Worm (Caenorhabditis elegans): Measurements from ENCODE around the gene rsp-8.

Gene rsp-8

ce11 chrIII:11847014-11847413 lies 20.8 kb downstream of the rsp-8 start:
- TF ChIP-seq ama-1 (optimal IDR thresholded peaks at IDR 0.05) (no peak), ama-1 (GFP tag; optimal IDR thresholded peaks at IDR 0.05) (no peak), madf-8 (GFP tag; conservative IDR thresholded peaks at IDR 0.05) (no peak), hmg-1.2 (GFP tag; IDR thresholded peaks at IDR 0.05) (peak; percentile 14; the same call in 1 of the 2 replicates), ceh-58 (GFP tag; IDR thresholded peaks at IDR 0.05) (no peak), snpc-1.1 (tag; optimal IDR thresholded peaks at IDR 0.05; ENCODE audit: insufficient read depth) (no peak), snpc-4 (GFP tag; optimal IDR thresholded peaks at IDR 0.05) (no peak), snpc-4 (tag; optimal IDR thresholded peaks at IDR 0.05) (no peak), egl-18 (GFP tag; IDR thresholded peaks at IDR 0.05) (no peak)

- TF ChIP-seq nhr-120 (GFP tag; IDR thresholded peaks at IDR 0.05), result no peak
- peak; percentile 83 for TF ChIP-seq lsl-1 (GFP tag; optimal IDR thresholded peaks at IDR 0.05)
- TF ChIP-seq tbp1 (GFP tag; optimal IDR thresholded peaks at IDR 0.05), result peak; percentile 7
- peak; percentile 23 for TF ChIP-seq attf-5 (GFP tag; optimal IDR thresholded peaks at IDR 0.05)
These were observed 21.5 kb downstream of the rsp-8 start, which contains the start of gene mif-1 for ce11 chrIII:11847658-11848202. TSS of gene mif-1 (plus strand) at chrIII:11848152.

DNA sequence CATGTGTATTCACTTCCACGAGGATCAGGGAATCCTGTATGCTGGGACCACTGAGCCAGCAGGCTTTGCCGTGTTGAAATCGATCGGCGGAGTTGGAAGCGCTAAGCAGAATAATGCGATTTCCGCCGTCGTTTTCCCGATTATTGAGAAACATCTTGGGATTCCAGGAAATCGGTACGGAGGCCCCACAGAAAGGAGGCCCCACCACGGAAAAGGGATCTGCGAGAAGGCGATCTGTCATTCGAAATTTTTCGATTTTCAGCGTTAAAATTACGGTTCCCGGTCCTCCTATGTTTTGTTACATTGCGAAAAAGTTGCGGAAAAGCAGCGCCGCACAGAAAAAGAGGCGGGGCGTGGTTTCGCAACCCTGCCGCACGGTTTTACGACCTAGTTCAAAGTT lies 22.1 kb downstream of the rsp-8 start:
- 0 out of 2 replicates have a peak, but pooled peaks have one; percentile 18 for TF ChIP-seq lin-26 (GFP tag; IDR thresholded peaks at IDR 0.05)
- TF ChIP-seq cebp-1 (GFP tag; IDR thresholded peaks at IDR 0.05), result no peak
- peak; percentile 31 for TF ChIP-seq cebp-1 (tag; optimal IDR thresholded peaks at IDR 0.05)
- peak; percentile 12; the same call in 1 of the 2 replicates for TF ChIP-seq hmg-1.2 (GFP tag; IDR thresholded peaks at IDR 0.05)
- TF ChIP-seq ets-4 (GFP tag; optimal IDR thresholded peaks at IDR 0.05), result no peak
- TF ChIP-seq madf-6 (GFP tag; IDR thresholded peaks at IDR 0.05), result peak; percentile 10; the same call in 1 of the 2 replicates
- TF ChIP-seq fkh-3 (tag; optimal IDR thresholded peaks at IDR 0.05), result no peak
- no peak for TF ChIP-seq hsf-1 (GFP tag; IDR thresholded peaks at IDR 0.05)
- TF ChIP-seq D2030.7 (GFP tag; IDR thresholded peaks at IDR 0.05), result no peak
- no peak for TF ChIP-seq tlf-1 (GFP tag; optimal IDR thresholded peaks at IDR 0.05)
- no peak for TF ChIP-seq B0336.3 (GFP tag; IDR thresholded peaks at IDR 0.05)
- peak; percentile 77 for TF ChIP-seq ceh-100 (GFP tag; IDR thresholded peaks at IDR 0.05)
- peak; percentile 31; the same call in 1 of the 2 replicates for TF ChIP-seq egrh-3 (GFP tag; IDR thresholded peaks at IDR 0.05)
- no peak for TF ChIP-seq nhr-80 (tag; optimal IDR thresholded peaks at IDR 0.05)
- TF ChIP-seq him-1 (tag; optimal IDR thresholded peaks at IDR 0.05), result no peak
- no peak; the same call in 1 of the 2 replicates for TF ChIP-seq pbrm-1 (GFP tag; IDR thresholded peaks at IDR 0.05)
- 0 out of 2 replicates have a peak, but pooled peaks have one; percentile 35 for TF ChIP-seq nfyb-1 (GFP tag; IDR thresholded peaks at IDR 0.05)

DNA sequence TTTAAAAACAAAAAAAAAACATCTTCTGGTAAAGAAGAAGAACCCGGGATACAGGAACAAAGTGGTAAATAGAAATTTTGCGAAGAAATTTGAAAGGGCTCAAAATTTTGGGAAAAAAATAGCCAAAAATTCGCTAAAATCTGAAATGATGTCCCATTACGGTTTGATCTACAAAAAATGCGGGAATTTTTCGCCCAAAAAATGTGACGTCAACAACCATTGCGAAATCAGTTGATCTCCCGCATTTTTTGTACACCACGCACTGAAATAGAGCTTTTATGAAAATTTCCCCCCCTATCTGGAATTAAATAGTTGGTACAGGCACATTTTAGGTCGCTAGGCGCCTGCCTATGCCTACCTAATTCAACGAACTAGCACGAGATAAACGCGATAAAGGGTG lies 23.4 kb downstream of the rsp-8 start:
- TF ChIP-seq madf-6 (GFP tag; IDR thresholded peaks at IDR 0.05) (peak; percentile 21; the same call in 1 of the 2 replicates), attf-6 (GFP tag; IDR thresholded peaks at IDR 0.05) (no peak), cebp-1 (GFP tag; IDR thresholded peaks at IDR 0.05) (no peak), cebp-1 (tag; optimal IDR thresholded peaks at IDR 0.05) (peak; percentile 63), Y79H2A.3 (GFP tag; conservative IDR thresholded peaks at IDR 0.05) (0 out of 2 replicates have a peak, but pooled peaks have one; percentile 35), B0019.2 (GFP tag; conservative IDR thresholded peaks at IDR 0.05) (no peak)

ce11 chrIII:11853533-11853932 lies 27.3 kb downstream of the rsp-8 start:
- TF ChIP-seq hrde-1 (tag; optimal IDR thresholded peaks at IDR 0.05; ENCODE audit: borderline replicate concordance) (no peak), zfh-2 (GFP tag; conservative IDR thresholded peaks at IDR 0.05) (peak; percentile 60; the same call in 1 of the 2 replicates)

All from whole organism, young adult.